Worm (Caenorhabditis elegans): ENCODE results near the gene Y7A5A.9.

Y7A5A.9 gene

ce11 chrX:15826866-15827265 is at the start of gene Y7A5A.9:
Gene Y7A5A.9 (plus strand): TSS chrX:15827166.
- TF ChIP-seq ama-1 (optimal IDR thresholded peaks at IDR 0.05) (no peak), ceh-36 (tag; optimal IDR thresholded peaks at IDR 0.05) (no peak), aly-1 (tag; optimal IDR thresholded peaks at IDR 0.05) (no peak), tra-4 (tag; optimal IDR thresholded peaks at IDR 0.05) (no peak), flt-1 (GFP tag; IDR thresholded peaks at IDR 0.05) (no peak), B0310.2 (tag; optimal IDR thresholded peaks at IDR 0.05) (no peak), ceh-13 (GFP tag; optimal IDR thresholded peaks at IDR 0.05) (no peak), F13C5.2 (tag; optimal IDR thresholded peaks at IDR 0.05) (no peak), scrt-1 (GFP tag; IDR thresholded peaks at IDR 0.05) (no peak), tbx-37 (GFP tag; conservative IDR thresholded peaks at IDR 0.05) (no peak), pes-1 (GFP tag; IDR thresholded peaks at IDR 0.05) (no peak), tbx-11 (GFP tag; IDR thresholded peaks at IDR 0.05) (no peak), hmbx-1 (tag; optimal IDR thresholded peaks at IDR 0.05) (no peak), hnd-1 (tag; optimal IDR thresholded peaks at IDR 0.05) (no peak), sea-1 (GFP tag; conservative IDR thresholded peaks at IDR 0.05) (no peak), hmg-4 (GFP tag; optimal IDR thresholded peaks at IDR 0.05) (no peak), ets-7 (tag; optimal IDR thresholded peaks at IDR 0.05) (no peak)

DNA sequence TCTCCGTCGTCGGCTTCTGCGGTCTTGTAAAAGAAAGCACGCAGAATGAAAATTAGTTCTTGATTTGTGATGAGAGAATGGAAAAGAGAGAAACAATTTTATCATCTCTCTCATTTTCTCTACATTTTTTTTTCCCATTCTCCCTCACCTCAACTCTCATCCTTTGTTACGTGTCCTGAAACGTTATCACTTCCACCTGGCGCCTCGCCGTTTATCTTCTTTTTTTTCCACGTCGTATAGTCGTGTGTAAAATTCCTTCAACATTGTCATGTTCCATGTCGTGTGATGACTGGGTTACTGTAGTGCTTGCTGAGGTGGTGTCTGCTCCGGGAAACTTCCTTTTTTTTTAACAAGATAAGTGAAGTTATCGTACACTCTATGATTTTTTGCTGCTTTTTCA is 47.5 kb upstream of the Y7A5A.9 start:
- TF ChIP-seq ama-1 (optimal IDR thresholded peaks at IDR 0.05) (no peak), aly-1 (tag; optimal IDR thresholded peaks at IDR 0.05) (no peak), ets-7 (tag; optimal IDR thresholded peaks at IDR 0.05) (no peak), hmg-4 (GFP tag; optimal IDR thresholded peaks at IDR 0.05) (no peak), ceh-36 (tag; optimal IDR thresholded peaks at IDR 0.05) (no peak), tra-4 (tag; optimal IDR thresholded peaks at IDR 0.05) (no peak), scrt-1 (GFP tag; IDR thresholded peaks at IDR 0.05) (no peak), B0310.2 (tag; optimal IDR thresholded peaks at IDR 0.05) (no peak), tbx-37 (GFP tag; conservative IDR thresholded peaks at IDR 0.05) (no peak), sea-1 (GFP tag; conservative IDR thresholded peaks at IDR 0.05) (no peak), hmbx-1 (tag; optimal IDR thresholded peaks at IDR 0.05) (no peak), ceh-13 (GFP tag; optimal IDR thresholded peaks at IDR 0.05) (no peak)

DNA sequence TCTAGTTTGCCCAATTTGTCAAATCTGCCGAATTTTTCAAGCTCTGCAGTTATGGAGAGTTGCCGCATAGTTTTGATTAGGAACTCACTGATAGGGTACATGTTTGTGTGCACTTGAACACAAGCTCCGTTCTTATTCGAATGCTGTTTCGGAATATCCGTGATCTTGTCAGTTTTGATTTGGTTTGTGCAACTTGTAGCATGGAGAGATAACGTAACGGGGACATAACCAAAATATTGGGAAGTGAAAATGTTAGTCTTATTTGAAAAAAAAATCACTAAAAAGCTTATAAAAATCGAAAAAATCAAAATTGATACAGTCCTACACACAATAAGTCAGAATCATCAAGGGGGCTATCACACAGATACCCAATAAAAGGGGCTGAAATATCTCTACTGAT is 44.9 kb upstream of the Y7A5A.9 start, which contains the start of gene Y7A5A.24:
Gene Y7A5A.24 (minus strand): TSS at position 101 of the 400 bp plus-strand sequence.
- TF ChIP-seq hmbx-1 (tag; optimal IDR thresholded peaks at IDR 0.05) (no peak), tbx-11 (GFP tag; IDR thresholded peaks at IDR 0.05) (no peak), pes-1 (GFP tag; IDR thresholded peaks at IDR 0.05) (no peak), scrt-1 (GFP tag; IDR thresholded peaks at IDR 0.05) (no peak), hnd-1 (tag; optimal IDR thresholded peaks at IDR 0.05) (no peak), hmg-4 (GFP tag; optimal IDR thresholded peaks at IDR 0.05) (no peak), ama-1 (optimal IDR thresholded peaks at IDR 0.05) (no peak), ceh-36 (tag; optimal IDR thresholded peaks at IDR 0.05) (no peak), tbx-37 (GFP tag; conservative IDR thresholded peaks at IDR 0.05) (no peak), aly-1 (tag; optimal IDR thresholded peaks at IDR 0.05) (no peak), flt-1 (GFP tag; IDR thresholded peaks at IDR 0.05) (no peak), ceh-13 (GFP tag; optimal IDR thresholded peaks at IDR 0.05) (no peak), ets-7 (tag; optimal IDR thresholded peaks at IDR 0.05) (no peak), B0310.2 (tag; optimal IDR thresholded peaks at IDR 0.05) (no peak), sea-1 (GFP tag; conservative IDR thresholded peaks at IDR 0.05) (no peak), tra-4 (tag; optimal IDR thresholded peaks at IDR 0.05) (no peak), F13C5.2 (tag; optimal IDR thresholded peaks at IDR 0.05) (no peak)

ce11 chrX:15784570-15784969 is 42.4 kb upstream of the Y7A5A.9 start, which contains the start of gene Y7A5A.3:
Gene Y7A5A.3 (minus strand): TSS chrX:15784670.
- no peak for TF ChIP-seq ama-1 (optimal IDR thresholded peaks at IDR 0.05)
- TF ChIP-seq tra-4 (tag; optimal IDR thresholded peaks at IDR 0.05) = no peak
- no peak for TF ChIP-seq tbx-37 (GFP tag; conservative IDR thresholded peaks at IDR 0.05)
- TF ChIP-seq sea-1 (GFP tag; conservative IDR thresholded peaks at IDR 0.05) = no peak
- no peak for TF ChIP-seq B0310.2 (tag; optimal IDR thresholded peaks at IDR 0.05)
- no peak for TF ChIP-seq flt-1 (GFP tag; IDR thresholded peaks at IDR 0.05)
- TF ChIP-seq aly-1 (tag; optimal IDR thresholded peaks at IDR 0.05) = no peak
- no peak for TF ChIP-seq ets-7 (tag; optimal IDR thresholded peaks at IDR 0.05)
- no peak for TF ChIP-seq F13C5.2 (tag; optimal IDR thresholded peaks at IDR 0.05)

DNA sequence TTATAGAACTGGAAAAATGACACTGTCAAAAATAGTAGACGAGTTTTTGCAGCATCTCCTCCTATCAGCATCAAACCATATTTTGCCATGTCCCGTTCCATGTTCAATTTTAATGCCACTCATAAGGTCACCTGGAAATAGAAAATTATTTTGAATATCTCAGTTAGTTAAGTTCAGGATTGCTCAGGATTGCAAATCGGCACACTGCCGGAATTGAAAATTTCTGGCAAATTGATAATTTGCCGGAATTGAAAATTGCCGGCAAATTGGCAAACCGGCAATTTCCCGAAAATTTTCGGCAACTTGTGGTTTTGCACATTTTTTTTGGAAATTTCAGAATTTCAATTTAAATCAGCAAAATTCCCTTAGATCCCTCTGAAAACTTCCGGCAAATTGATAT is 40.2 kb upstream of the Y7A5A.9 start, which contains the start of gene Y7A5A.5:
Gene Y7A5A.5 (minus strand): TSS at position 101 of the 400 bp plus-strand sequence.
- TF ChIP-seq ets-7 (tag; optimal IDR thresholded peaks at IDR 0.05) = no peak
- no peak for TF ChIP-seq F13C5.2 (tag; optimal IDR thresholded peaks at IDR 0.05)
- no peak for TF ChIP-seq ceh-13 (GFP tag; optimal IDR thresholded peaks at IDR 0.05)
- TF ChIP-seq ceh-36 (tag; optimal IDR thresholded peaks at IDR 0.05) = no peak
- no peak for TF ChIP-seq aly-1 (tag; optimal IDR thresholded peaks at IDR 0.05)
- no peak for TF ChIP-seq hnd-1 (tag; optimal IDR thresholded peaks at IDR 0.05)
- no peak for TF ChIP-seq scrt-1 (GFP tag; IDR thresholded peaks at IDR 0.05)
- no peak for TF ChIP-seq tbx-11 (GFP tag; IDR thresholded peaks at IDR 0.05)
- TF ChIP-seq ama-1 (optimal IDR thresholded peaks at IDR 0.05) = no peak
- TF ChIP-seq flt-1 (GFP tag; IDR thresholded peaks at IDR 0.05) = no peak
- no peak for TF ChIP-seq B0310.2 (tag; optimal IDR thresholded peaks at IDR 0.05)
- TF ChIP-seq tra-4 (tag; optimal IDR thresholded peaks at IDR 0.05) = no peak
- TF ChIP-seq pes-1 (GFP tag; IDR thresholded peaks at IDR 0.05) = no peak
- TF ChIP-seq sea-1 (GFP tag; conservative IDR thresholded peaks at IDR 0.05) = no peak
- no peak for TF ChIP-seq hmbx-1 (tag; optimal IDR thresholded peaks at IDR 0.05)

ce11 chrX:15794977-15795376 is 32.0 kb upstream of the Y7A5A.9 start, which contains the start of gene Y7A5A.10:
Gene Y7A5A.10 (minus strand): TSS chrX:15795077.
- TF ChIP-seq hmbx-1 (tag; optimal IDR thresholded peaks at IDR 0.05) = no peak
- no peak for TF ChIP-seq tbx-37 (GFP tag; conservative IDR thresholded peaks at IDR 0.05)
- no peak for TF ChIP-seq ceh-13 (GFP tag; optimal IDR thresholded peaks at IDR 0.05)
- no peak for TF ChIP-seq flt-1 (GFP tag; IDR thresholded peaks at IDR 0.05)
- TF ChIP-seq B0310.2 (tag; optimal IDR thresholded peaks at IDR 0.05) = no peak
- TF ChIP-seq ama-1 (optimal IDR thresholded peaks at IDR 0.05) = no peak
- TF ChIP-seq aly-1 (tag; optimal IDR thresholded peaks at IDR 0.05) = no peak
- no peak for TF ChIP-seq ceh-36 (tag; optimal IDR thresholded peaks at IDR 0.05)
- no peak for TF ChIP-seq ets-7 (tag; optimal IDR thresholded peaks at IDR 0.05)
- TF ChIP-seq scrt-1 (GFP tag; IDR thresholded peaks at IDR 0.05) = no peak
- no peak for TF ChIP-seq F13C5.2 (tag; optimal IDR thresholded peaks at IDR 0.05)
- TF ChIP-seq pes-1 (GFP tag; IDR thresholded peaks at IDR 0.05) = no peak
- no peak for TF ChIP-seq sea-1 (GFP tag; conservative IDR thresholded peaks at IDR 0.05)
- no peak for TF ChIP-seq tra-4 (tag; optimal IDR thresholded peaks at IDR 0.05)
- TF ChIP-seq hnd-1 (tag; optimal IDR thresholded peaks at IDR 0.05) = no peak
- TF ChIP-seq hmg-4 (GFP tag; optimal IDR thresholded peaks at IDR 0.05) = no peak

ce11 chrX:15796633-15797032 is 30.3 kb upstream of the Y7A5A.9 start:
- no peak for TF ChIP-seq flt-1 (GFP tag; IDR thresholded peaks at IDR 0.05)
- no peak for TF ChIP-seq tbx-37 (GFP tag; conservative IDR thresholded peaks at IDR 0.05)
- no peak for TF ChIP-seq hnd-1 (tag; optimal IDR thresholded peaks at IDR 0.05)
- TF ChIP-seq pes-1 (GFP tag; IDR thresholded peaks at IDR 0.05) = no peak
- TF ChIP-seq B0310.2 (tag; optimal IDR thresholded peaks at IDR 0.05) = no peak
- TF ChIP-seq F13C5.2 (tag; optimal IDR thresholded peaks at IDR 0.05) = no peak
- no peak for TF ChIP-seq tbx-11 (GFP tag; IDR thresholded peaks at IDR 0.05)
- TF ChIP-seq ama-1 (optimal IDR thresholded peaks at IDR 0.05) = no peak
- no peak for TF ChIP-seq sea-1 (GFP tag; conservative IDR thresholded peaks at IDR 0.05)
- no peak for TF ChIP-seq ets-7 (tag; optimal IDR thresholded peaks at IDR 0.05)
- TF ChIP-seq aly-1 (tag; optimal IDR thresholded peaks at IDR 0.05) = no peak
- TF ChIP-seq hmbx-1 (tag; optimal IDR thresholded peaks at IDR 0.05) = no peak
- no peak for TF ChIP-seq hmg-4 (GFP tag; optimal IDR thresholded peaks at IDR 0.05)
- TF ChIP-seq ceh-36 (tag; optimal IDR thresholded peaks at IDR 0.05) = no peak
- no peak for TF ChIP-seq scrt-1 (GFP tag; IDR thresholded peaks at IDR 0.05)
- no peak for TF ChIP-seq ceh-13 (GFP tag; optimal IDR thresholded peaks at IDR 0.05)
- TF ChIP-seq tra-4 (tag; optimal IDR thresholded peaks at IDR 0.05) = no peak
